Worm (Caenorhabditis elegans) whole organism, late embryonic: ENCODE results near the gene seld-1.

Experiments
- C08G9.2 ChIP-seq: sonication (generic microtip); optimal IDR thresholded peaks from 2 replicates; lab custom pipeline; 2016; ENCODE audit warnings: mild to moderate bottlenecking, missing genetic modification characterization, moderate library complexity, missing compliant biosample characterization
- C38D4.7 ChIP-seq: fragments of 200-800 bp; sonication (Bioruptor generic); optimal IDR thresholded peaks from 2 replicates; lab custom pipeline; 2018; ENCODE audit warnings: mild to moderate bottlenecking, missing genetic modification characterization, moderate library complexity, missing compliant biosample characterization
- K09A11.1 ChIP-seq: sonication (generic microtip); optimal IDR thresholded peaks from 2 replicates; lab custom pipeline; 2017; ENCODE audit warnings: antibody characterized with exemption, mild to moderate bottlenecking, missing genetic modification characterization, missing compliant biosample characterization; ENCODE audit not compliant: insufficient read depth
- T23F11.4 ChIP-seq: fragments of 200-800 bp; sonication (Bioruptor generic); optimal IDR thresholded peaks from 2 replicates; lab custom pipeline; 2018; ENCODE audit warnings: mild to moderate bottlenecking, missing genetic modification characterization, missing compliant biosample characterization
- Y22D7AL.16 ChIP-seq: sonication (generic microtip); optimal IDR thresholded peaks from 2 replicates; lab custom pipeline; 2016; ENCODE audit warnings: missing genetic modification characterization, missing compliant biosample characterization
- ahr-1 ChIP-seq: sonication (generic microtip); optimal IDR thresholded peaks from 2 replicates; lab custom pipeline; 2016; ENCODE audit warnings: missing genetic modification characterization, missing compliant biosample characterization
- ama-1 ChIP-seq: fragments of 150-350 bp; optimal IDR thresholded peaks from 2 replicates; lab custom pipeline; 2014
- ceh-18 ChIP-seq: sonication (generic microtip); optimal IDR thresholded peaks from 2 replicates; lab custom pipeline; 2016; ENCODE audit warnings: missing genetic modification characterization, missing compliant biosample characterization
- ceh-19 ChIP-seq: fragments of 200-800 bp; sonication (Bioruptor generic); optimal IDR thresholded peaks from 2 replicates; lab custom pipeline; 2018; ENCODE audit warnings: mild to moderate bottlenecking, missing genetic modification characterization, missing compliant biosample characterization
- ceh-22 ChIP-seq: sonication (generic microtip); optimal IDR thresholded peaks from 2 replicates; lab custom pipeline; 2017; ENCODE audit warnings: missing biosample characterization, missing genetic modification characterization
- ceh-34 ChIP-seq: sonication (generic microtip); optimal IDR thresholded peaks from 2 replicates; lab custom pipeline; 2016; ENCODE audit warnings: mild to moderate bottlenecking, missing genetic modification characterization, missing compliant biosample characterization
- ceh-45 ChIP-seq: fragments of 200-800 bp; sonication (Bioruptor generic); IDR thresholded peaks from 2 replicates; pipeline ENCODE4 v1.3.6; 2022; ENCODE audit warnings: missing genetic modification reagents, missing genetic modification characterization, missing compliant biosample characterization
- ceh-6 ChIP-seq: fragments of 200-800 bp; sonication (Bioruptor generic); optimal IDR thresholded peaks from 2 replicates; lab custom pipeline; 2018; ENCODE audit warnings: mild to moderate bottlenecking, missing genetic modification characterization, missing compliant biosample characterization
- che-1 ChIP-seq: sonication (generic microtip); optimal IDR thresholded peaks from 2 replicates; lab custom pipeline; 2016; ENCODE audit warnings: mild to moderate bottlenecking, missing genetic modification characterization, missing compliant biosample characterization
- dmd-4 ChIP-seq: sonication (generic microtip); optimal IDR thresholded peaks from 2 replicates; lab custom pipeline; 2016; ENCODE audit warnings: borderline replicate concordance, missing genetic modification characterization, missing compliant biosample characterization
- dve-1 ChIP-seq: sonication (generic microtip); optimal IDR thresholded peaks from 2 replicates; lab custom pipeline; 2017; ENCODE audit warnings: antibody characterized with exemption, mild to moderate bottlenecking, missing genetic modification characterization, missing compliant biosample characterization
- elt-2 ChIP-seq: sonication (generic microtip); optimal IDR thresholded peaks from 2 replicates; lab custom pipeline; 2016; ENCODE audit warnings: missing genetic modification reagents, missing genetic modification characterization, missing compliant biosample characterization
- ets-4 ChIP-seq: sonication (generic microtip); optimal IDR thresholded peaks from 2 replicates; lab custom pipeline; 2016; ENCODE audit warnings: missing genetic modification characterization, missing compliant biosample characterization
- eyg-1 ChIP-seq: sonication (generic microtip); optimal IDR thresholded peaks from 2 replicates; lab custom pipeline; 2016; ENCODE audit warnings: missing genotype, missing genetic modification characterization, missing compliant biosample characterization
- fax-1 ChIP-seq: sonication (generic microtip); optimal IDR thresholded peaks from 2 replicates; lab custom pipeline; 2016; ENCODE audit warnings: missing genotype, missing genetic modification characterization, missing compliant biosample characterization
- fkh-6 ChIP-seq: sonication (generic microtip); optimal IDR thresholded peaks from 2 replicates; lab custom pipeline; 2016; ENCODE audit warnings: missing genetic modification characterization, missing compliant biosample characterization
- hlh-13 ChIP-seq: fragments of 200-800 bp; sonication (Bioruptor generic); optimal IDR thresholded peaks from 2 replicates; lab custom pipeline; 2018; ENCODE audit warnings: mild to moderate bottlenecking, missing genetic modification characterization, missing compliant biosample characterization
- hlh-8 ChIP-seq: sonication (generic microtip); optimal IDR thresholded peaks from 2 replicates; lab custom pipeline; 2016; ENCODE audit warnings: missing genotype, missing genetic modification characterization, missing compliant biosample characterization
- madf-2 ChIP-seq: sonication (generic microtip); optimal IDR thresholded peaks from 2 replicates; lab custom pipeline; 2017; ENCODE audit warnings: missing genetic modification characterization, missing compliant biosample characterization
- mec-3 ChIP-seq: sonication (generic microtip); optimal IDR thresholded peaks from 2 replicates; lab custom pipeline; 2016; ENCODE audit warnings: borderline replicate concordance, missing genetic modification characterization, missing compliant biosample characterization
- nfya-1 ChIP-seq: sonication (generic microtip); optimal IDR thresholded peaks from 2 replicates; lab custom pipeline; 2017; ENCODE audit warnings: missing genetic modification characterization, mild to moderate bottlenecking, missing compliant biosample characterization, antibody characterized with exemption, moderate library complexity
- nhr-232 ChIP-seq: sonication (generic microtip); optimal IDR thresholded peaks from 2 replicates; lab custom pipeline; 2016; ENCODE audit warnings: missing genetic modification characterization, missing compliant biosample characterization
- odd-2 ChIP-seq: sonication (generic microtip); optimal IDR thresholded peaks from 2 replicates; lab custom pipeline; 2017; ENCODE audit warnings: antibody characterized with exemption, mild to moderate bottlenecking, missing genetic modification characterization, missing compliant biosample characterization
- pat-9 ChIP-seq: fragments of 200-800 bp; sonication (Bioruptor generic); optimal IDR thresholded peaks from 2 replicates; lab custom pipeline; 2018; ENCODE audit warnings: mild to moderate bottlenecking, missing genetic modification characterization, moderate library complexity, missing compliant biosample characterization
- pha-2 ChIP-seq: sonication (generic microtip); optimal IDR thresholded peaks from 2 replicates; lab custom pipeline; 2017; ENCODE audit warnings: mild to moderate bottlenecking, missing genetic modification characterization, missing compliant biosample characterization
- pha-4 ChIP-seq: fragments of 150-350 bp; optimal IDR thresholded peaks from 2 replicates; lab custom pipeline; 2018; ENCODE audit warnings: missing biosample characterization, missing genetic modification reagents, missing genetic modification characterization
- pqm-1 ChIP-seq: sonication (generic microtip); optimal IDR thresholded peaks from 2 replicates; lab custom pipeline; 2016; ENCODE audit warnings: missing genetic modification characterization, missing compliant biosample characterization
- sdc-2 ChIP-seq: sonication (generic microtip); optimal IDR thresholded peaks from 2 replicates; lab custom pipeline; 2016; ENCODE audit warnings: missing genotype, missing genetic modification characterization, missing compliant biosample characterization
- sox-2 ChIP-seq: fragments of 200-800 bp; sonication (Bioruptor generic); IDR thresholded peaks from 2 replicates; pipeline ENCODE4 v1.3.6; 2022; ENCODE audit warnings: missing genetic modification reagents, missing genetic modification characterization, missing compliant biosample characterization
- sox-4 ChIP-seq: sonication (generic microtip); optimal IDR thresholded peaks from 2 replicates; lab custom pipeline; 2017; ENCODE audit warnings: mild to moderate bottlenecking, missing genetic modification characterization, inconsistent platforms, missing compliant biosample characterization
- tbx-2 ChIP-seq: sonication (generic microtip); optimal IDR thresholded peaks from 2 replicates; lab custom pipeline; 2016; ENCODE audit warnings: missing genetic modification characterization, missing compliant biosample characterization
- tbx-7 ChIP-seq: sonication (generic microtip); optimal IDR thresholded peaks from 2 replicates; lab custom pipeline; 2016; ENCODE audit warnings: missing genotype, missing genetic modification characterization, missing compliant biosample characterization
- ttx-3 ChIP-seq: sonication (generic microtip); optimal IDR thresholded peaks from 2 replicates; lab custom pipeline; 2016; ENCODE audit warnings: missing genetic modification reagents, missing genetic modification characterization, missing compliant biosample characterization
- unc-3 ChIP-seq, 2 experiments: fragments of 200-800 bp in 1 of 2; sonication (Bioruptor generic) in 1 of 2; sonication (generic microtip) in 1 of 2; conservative IDR thresholded peaks in 1 of 2; optimal IDR thresholded peaks in 1 of 2; 2 replicates each; pipeline versions ENCODE4 v1.3.6 to Lab custom; 2016 to 2022; ENCODE audit warnings: missing compliant biosample characterization in 2 of 2, missing genetic modification characterization in 2 of 2, missing genetic modification reagents in 1 of 2
- unc-42 ChIP-seq: sonication (generic microtip); optimal IDR thresholded peaks from 2 replicates; lab custom pipeline; 2016; ENCODE audit warnings: missing genotype, missing genetic modification characterization, missing compliant biosample characterization
- zip-5 ChIP-seq: sonication (generic microtip); optimal IDR thresholded peaks from 2 replicates; lab custom pipeline; 2016; ENCODE audit warnings: missing genetic modification characterization, missing compliant biosample characterization
- ztf-16 ChIP-seq: sonication (generic microtip); optimal IDR thresholded peaks from 2 replicates; lab custom pipeline; 2017; ENCODE audit warnings: missing genetic modification characterization, missing compliant biosample characterization

seld-1 gene

ce11 chrIV:13525223-13525622 lies 20.0 kb downstream of the seld-1 start:
- TF ChIP-seq ets-4 (no peak), odd-2 (tag; lab: Kevin White, UChicago) (no peak), fkh-6 (no peak), dmd-4 (tag; lab: Kevin White, UChicago) (no peak), nfya-1 (tag; lab: Kevin White, UChicago) (peak; percentile 90), tbx-2 (tag; lab: Kevin White, UChicago) (no peak)

DNA sequence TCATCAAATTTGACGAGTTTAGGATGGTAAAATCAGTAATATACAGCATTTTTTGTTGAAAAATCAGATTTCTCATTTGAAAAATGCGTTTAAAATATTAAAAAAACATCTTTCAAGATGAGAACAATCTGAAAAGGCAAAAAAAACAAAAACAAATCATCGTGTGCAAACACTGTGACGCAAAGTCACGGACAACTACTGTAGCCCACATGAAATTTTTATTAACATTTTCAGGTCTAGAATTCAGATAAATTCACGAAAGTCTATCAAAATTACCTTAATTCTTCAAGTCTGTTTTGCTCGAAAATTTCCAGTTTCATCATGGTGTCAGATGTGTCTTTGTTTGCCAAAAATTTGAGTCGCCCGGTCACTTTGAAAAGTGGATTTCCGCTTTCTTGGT lies 33.7 kb downstream of the seld-1 start:
- TF ChIP-seq pha-2 (tag; lab: Kevin White, UChicago) = no peak
- TF ChIP-seq fax-1 (tag; lab: Kevin White, UChicago) = no peak
- no peak for TF ChIP-seq nfya-1 (tag; lab: Kevin White, UChicago)
- TF ChIP-seq unc-42 (tag; lab: Kevin White, UChicago) = no peak
- no peak for TF ChIP-seq unc-3 (GFP tag; conservative IDR thresholded peaks at IDR 0.05; lab: Robert Waterston, UW)
- TF ChIP-seq unc-3 (tag; optimal IDR thresholded peaks at IDR 0.05; lab: Kevin White, UChicago) = no peak

- no peak for TF ChIP-seq pha-2 (tag; lab: Kevin White, UChicago)
These were observed 34.9 kb downstream of the seld-1 start, which contains the start of gene rsd-2 for ce11 chrIV:13540165-13540564. Gene rsd-2 (minus strand): TSS chrIV:13540265.

DNA sequence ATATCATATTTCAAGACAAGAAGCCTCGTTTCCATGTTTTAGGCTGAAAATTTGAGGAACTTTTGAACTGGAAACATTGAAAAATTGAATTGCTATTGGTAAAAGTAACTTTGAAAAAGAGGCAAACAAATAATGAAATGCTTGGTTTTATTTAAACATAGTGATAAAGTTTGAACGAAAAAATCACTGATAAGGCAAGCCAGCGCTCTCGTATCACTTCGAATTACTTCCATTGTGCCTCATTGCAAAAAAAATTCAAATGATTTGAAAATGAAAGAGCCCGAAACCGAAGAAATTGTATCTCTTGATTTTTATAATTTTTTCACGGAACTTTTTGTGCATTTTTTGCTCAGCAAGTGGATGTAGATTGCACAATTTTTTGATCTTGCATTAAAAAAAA lies 42.9 kb downstream of the seld-1 start, which contains the start of gene F52G2.3:
TSS of gene F52G2.3 (minus strand) at position 43 of the 400 bp plus-strand sequence.
- TF ChIP-seq pha-4 (tag; lab: Kevin White, UChicago) (no peak), pat-9 (tag; lab: Kevin White, UChicago) (no peak), madf-2 (tag; lab: Kevin White, UChicago) (no peak), T23F11.4 (no peak), sox-2 (GFP tag; lab: Robert Waterston, UW) (no peak), Y22D7AL.16 (tag; lab: Kevin White, UChicago) (no peak), hlh-8 (tag; lab: Kevin White, UChicago) (no peak), ceh-22 (tag; lab: Kevin White, UChicago) (no peak), elt-2 (no peak), ceh-45 (GFP tag; lab: Robert Waterston, UW) (no peak), ztf-16 (no peak), dve-1 (tag; lab: Kevin White, UChicago) (no peak), C08G9.2 (tag; lab: Kevin White, UChicago) (no peak)

DNA sequence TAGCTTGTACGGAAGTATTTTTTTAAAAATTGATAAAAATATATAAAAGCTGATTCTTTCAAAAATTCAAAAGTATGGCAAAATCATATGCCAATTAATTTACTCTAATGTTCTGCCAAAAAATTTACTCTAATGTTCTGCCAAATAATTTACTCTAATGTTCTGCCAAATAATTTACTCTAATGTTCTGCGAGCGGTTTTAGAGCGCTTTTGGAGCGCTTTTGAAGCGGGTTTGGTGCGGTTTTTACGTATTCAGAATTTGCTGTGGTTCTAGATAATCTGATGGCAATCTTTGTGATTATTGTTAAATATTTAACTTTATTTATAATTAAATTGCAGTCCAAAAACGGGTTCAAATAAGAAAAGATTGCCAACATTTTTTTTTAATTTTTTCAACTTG lies 44.1 kb downstream of the seld-1 start:
- TF ChIP-seq nhr-232 (tag; lab: Kevin White, UChicago) (no peak), sox-4 (tag; lab: Kevin White, UChicago) (peak; percentile 47), pat-9 (tag; lab: Kevin White, UChicago) (no peak), ceh-22 (tag; lab: Kevin White, UChicago) (no peak), che-1 (tag; lab: Kevin White, UChicago) (peak; percentile 42), ceh-45 (GFP tag; lab: Robert Waterston, UW) (no peak), tbx-7 (no peak), pqm-1 (tag; lab: Kevin White, UChicago) (peak; percentile 22), hlh-13 (GFP tag; lab: Kevin White, UChicago) (no peak), eyg-1 (tag; lab: Kevin White, UChicago) (no peak), hlh-8 (tag; lab: Kevin White, UChicago) (peak; percentile 72), C08G9.2 (tag; lab: Kevin White, UChicago) (no peak), mec-3 (tag; lab: Kevin White, UChicago) (no peak), dve-1 (tag; lab: Kevin White, UChicago) (no peak), K09A11.1 (tag; lab: Kevin White, UChicago) (no peak), odd-2 (tag; lab: Kevin White, UChicago) (no peak), T23F11.4 (no peak), ceh-18 (tag; lab: Kevin White, UChicago) (no peak), ceh-6 (GFP tag; lab: Kevin White, UChicago) (peak; percentile 32), ceh-34 (peak; percentile 26), madf-2 (tag; lab: Kevin White, UChicago) (no peak), nfya-1 (tag; lab: Kevin White, UChicago) (no peak), ceh-19 (no peak), ama-1 (lab: Kevin White, UChicago) (no peak), zip-5 (tag; lab: Kevin White, UChicago) (no peak), C38D4.7 (GFP tag; lab: Kevin White, UChicago) (no peak), ztf-16 (no peak), Y22D7AL.16 (tag; lab: Kevin White, UChicago) (no peak), ets-4 (no peak), ahr-1 (tag; lab: Kevin White, UChicago) (no peak), ttx-3 (tag; lab: Kevin White, UChicago) (peak; percentile 33), pha-4 (tag; lab: Kevin White, UChicago) (no peak), sdc-2 (tag; lab: Kevin White, UChicago) (no peak)
